Worm (Caenorhabditis elegans): ENCODE results near the gene srw-40.

The srw-40 gene

ce11 chrII:4299227-4299703 is 16.6 kb downstream of the srw-40 start, which contains the start of gene sco-1 (continued):
- TF ChIP-seq hpl-2 (GFP tag; optimal IDR thresholded peaks at IDR 0.05) (peak; percentile 70), pax-3 (tag; optimal IDR thresholded peaks at IDR 0.05) (peak; percentile 96), mdl-1 (tag; optimal IDR thresholded peaks at IDR 0.05) (peak in 1 of 2 experiments; percentile 92), zag-1 (tag; optimal IDR thresholded peaks at IDR 0.05) (peak; percentile 92), vab-15 (tag; optimal IDR thresholded peaks at IDR 0.05) (peak; percentile 91)

- TF ChIP-seq unc-130 (tag; optimal IDR thresholded peaks at IDR 0.05) (no peak), unc-30 (tag; optimal IDR thresholded peaks at IDR 0.05) (no peak), C04F5.9 (tag; optimal IDR thresholded peaks at IDR 0.05) (no peak), skn-1 (tag; optimal IDR thresholded peaks at IDR 0.05) (no peak), elt-2 (tag; optimal IDR thresholded peaks at IDR 0.05) (peak; percentile 63), egl-27 (tag; optimal IDR thresholded peaks at IDR 0.05) (no peak)
Observed at ce11 chrII:4297259-4297658, 18.7 kb downstream of the srw-40 start.

ce11 chrII:4294801-4295200 is 21.1 kb downstream of the srw-40 start, which contains the start of gene rml-4:
TSS of gene rml-4 (plus strand) at chrII:4295101.
- no peak for TF ChIP-seq mef-2 (tag; optimal IDR thresholded peaks at IDR 0.05)
- no peak for TF ChIP-seq efl-1 (optimal IDR thresholded peaks at IDR 0.05)
- TF ChIP-seq efl-1 (GFP tag; optimal IDR thresholded peaks at IDR 0.05 in 1 of 2), result peak in 1 of 2 experiments; percentile 71

- TF ChIP-seq mab-9 (GFP tag; IDR thresholded peaks at IDR 0.05) (no peak), zag-1 (tag; optimal IDR thresholded peaks at IDR 0.05) (no peak), dpl-1 (GFP tag; optimal IDR thresholded peaks at IDR 0.05) (no peak), unc-98 (GFP tag; IDR thresholded peaks at IDR 0.05) (no peak), blmp-1 (tag; optimal IDR thresholded peaks at IDR 0.05) (peak; percentile 24), lin-14 (GFP tag; optimal IDR thresholded peaks at IDR 0.05) (peak; percentile 20), efl-1 (optimal IDR thresholded peaks at IDR 0.05) (no peak), efl-1 (GFP tag; optimal IDR thresholded peaks at IDR 0.05 in 1 of 2) (peak in 1 of 2 experiments; percentile 80)
Observed at ce11 chrII:4294189-4294588, 21.7 kb downstream of the srw-40 start.

ce11 chrII:4293027-4293522 is 22.8 kb downstream of the srw-40 start:
- TF ChIP-seq efl-1 (optimal IDR thresholded peaks at IDR 0.05) (no peak), efl-1 (GFP tag; optimal IDR thresholded peaks at IDR 0.05 in 1 of 2) (peak in 1 of 2 experiments; percentile 77), lin-14 (GFP tag; optimal IDR thresholded peaks at IDR 0.05) (peak; percentile 18), Y116A8C.19 (tag; optimal IDR thresholded peaks at IDR 0.05; ENCODE audit: borderline replicate concordance) (no peak), grh-1 (GFP tag; IDR thresholded peaks at IDR 0.05) (no peak), lsy-2 (tag; optimal IDR thresholded peaks at IDR 0.05) (peak in 1 of 2 experiments; percentile 0), nhr-71 (tag; optimal IDR thresholded peaks at IDR 0.05) (no peak)

- TF ChIP-seq nhr-11 (tag; optimal IDR thresholded peaks at IDR 0.05), result no peak
- peak; percentile 16 for TF ChIP-seq ces-1 (GFP tag; optimal IDR thresholded peaks at IDR 0.05)
- peak; percentile 68 for TF ChIP-seq lin-14 (GFP tag; optimal IDR thresholded peaks at IDR 0.05)
- TF ChIP-seq fkh-10 (GFP tag; optimal IDR thresholded peaks at IDR 0.05), result peak; percentile 65
Observed at ce11 chrII:4291799-4292198, 24.1 kb downstream of the srw-40 start.

ce11 chrII:4288572-4288971 is 27.3 kb downstream of the srw-40 start:
- TF ChIP-seq lin-14 (GFP tag; optimal IDR thresholded peaks at IDR 0.05) (peak; percentile 28), mep-1 (tag; optimal IDR thresholded peaks at IDR 0.05) (peak; percentile 2), unc-62 (GFP tag; optimal IDR thresholded peaks at IDR 0.05) (no peak), elt-3 (tag; optimal IDR thresholded peaks at IDR 0.05) (peak in 1 of 6 experiments; percentile 32), pax-3 (tag; optimal IDR thresholded peaks at IDR 0.05) (peak; percentile 29), lin-39 (tag; optimal IDR thresholded peaks at IDR 0.05) (no peak), nhr-12 (tag; optimal IDR thresholded peaks at IDR 0.05) (no peak), lsy-2 (tag; optimal IDR thresholded peaks at IDR 0.05) (peak in 1 of 2 experiments; percentile 1), ama-1 (optimal IDR thresholded peaks at IDR 0.05) (no peak), nhr-71 (tag; optimal IDR thresholded peaks at IDR 0.05) (no peak), unc-30 (tag; optimal IDR thresholded peaks at IDR 0.05) (no peak), dsc-1 (tag; optimal IDR thresholded peaks at IDR 0.05) (peak; percentile 53), elt-2 (tag; optimal IDR thresholded peaks at IDR 0.05) (peak; percentile 52), irx-1 (tag; optimal IDR thresholded peaks at IDR 0.05) (no peak), nhr-85 (tag) (peak; percentile 66), skn-1 (tag; optimal IDR thresholded peaks at IDR 0.05) (no peak), tbx-2 (tag; optimal IDR thresholded peaks at IDR 0.05) (no peak)

All from whole organism, L1 larva.